Worm (Caenorhabditis elegans): Measurements from ENCODE around the gene ccdc-55.

DNA sequence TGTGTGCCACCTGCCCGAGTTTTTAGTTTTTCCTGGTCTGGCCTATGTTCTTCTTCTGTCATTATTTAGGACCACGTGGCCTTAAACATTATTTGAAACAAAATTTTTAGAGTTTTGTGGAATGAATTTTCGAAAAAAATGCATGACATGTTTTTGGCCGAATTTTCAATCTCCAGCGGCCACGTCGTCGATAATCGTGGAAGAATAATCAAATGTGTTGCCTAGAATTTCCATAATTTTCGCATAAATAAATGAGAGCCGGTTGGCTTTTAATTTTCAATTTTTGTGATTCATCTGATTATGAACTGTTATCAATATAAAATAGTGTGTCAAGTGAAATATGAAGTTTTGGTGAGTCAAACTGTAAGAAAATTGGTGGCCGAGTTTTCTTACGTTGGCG, 7.6 kb downstream of the ccdc-55 start, which contains the start of gene C01G12.16:
- TF ChIP-seq ama-1 (optimal IDR thresholded peaks at IDR 0.05): no peak
- TF ChIP-seq ama-1 (GFP tag; optimal IDR thresholded peaks at IDR 0.05): no peak
- no peak for TF ChIP-seq unc-62 (GFP tag; optimal IDR thresholded peaks at IDR 0.05)
- no peak for TF ChIP-seq F39B2.1 (GFP tag; IDR thresholded peaks at IDR 0.05)
- TF ChIP-seq dox-1 (GFP tag; IDR thresholded peaks at IDR 0.05): no peak
- TF ChIP-seq athp-1 (tag; optimal IDR thresholded peaks at IDR 0.05): no peak
- TF ChIP-seq pha-4 (tag; optimal IDR thresholded peaks at IDR 0.05): no peak
- no peak for TF ChIP-seq xnd-1 (tag; optimal IDR thresholded peaks at IDR 0.05)
- TF ChIP-seq chd-7 (tag; optimal IDR thresholded peaks at IDR 0.05): no peak
- TF ChIP-seq ztf-18 (tag; optimal IDR thresholded peaks at IDR 0.05): no peak
- no peak for TF ChIP-seq nhr-80 (tag; optimal IDR thresholded peaks at IDR 0.05)
- no peak for TF ChIP-seq let-607 (tag; optimal IDR thresholded peaks at IDR 0.05)

Data from whole organism, young adult.